Fruit fly (Drosophila melanogaster) whole organism, adult: ENCODE data around the gene CkIIalpha-i3.

Experiments
- CG11617 ChIP-seq: fragments of 200-800 bp; sonication (Bioruptor generic); optimal IDR thresholded peaks from 2 replicates; lab custom pipeline; 2017; ENCODE audit warnings: mild to moderate bottlenecking, missing biosample characterization, missing genetic modification reagents, missing genetic modification characterization
- CG12768 ChIP-seq: fragments of 200-800 bp; sonication (Bioruptor generic); optimal IDR thresholded peaks from 2 replicates; lab custom pipeline; 2017; ENCODE audit warnings: missing biosample characterization, missing genetic modification characterization, mild to moderate bottlenecking, moderate library complexity, missing genetic modification reagents
- CG14711 ChIP-seq: fragments of 200-800 bp; sonication (Bioruptor generic); optimal IDR thresholded peaks from 2 replicates; lab custom pipeline; 2018; ENCODE audit warnings: missing biosample characterization, mild to moderate bottlenecking, missing genetic modification characterization, moderate library complexity
- CG1620 ChIP-seq: fragments of 200-800 bp; sonication (Bioruptor generic); optimal IDR thresholded peaks from 2 replicates; lab custom pipeline; 2016; ENCODE audit warnings: missing biosample characterization, missing genetic modification characterization
- CG33017 ChIP-seq: fragments of 200-800 bp; sonication (Bioruptor generic); optimal IDR thresholded peaks from 2 replicates; lab custom pipeline; 2018; ENCODE audit warnings: missing biosample characterization, mild to moderate bottlenecking, missing genetic modification characterization, moderate library complexity
- CG5204 ChIP-seq: fragments of 200-800 bp; sonication (Bioruptor generic); optimal IDR thresholded peaks from 2 replicates; lab custom pipeline; 2016; ENCODE audit warnings: missing biosample characterization, missing genetic modification characterization
- CG7045 ChIP-seq: fragments of 200-800 bp; sonication (Bioruptor generic); optimal IDR thresholded peaks from 2 replicates; lab custom pipeline; 2017; ENCODE audit warnings: missing biosample characterization, mild to moderate bottlenecking, missing genetic modification characterization
- CG7101 ChIP-seq: fragments of 200-800 bp; sonication (Bioruptor generic); optimal IDR thresholded peaks from 2 replicates; lab custom pipeline; 2018; ENCODE audit warnings: missing biosample characterization, mild to moderate bottlenecking, missing genetic modification characterization, moderate library complexity
- Clk ChIP-seq: fragments of 200-800 bp; sonication (Bioruptor generic); optimal IDR thresholded peaks from 2 replicates; lab custom pipeline; 2017; ENCODE audit warnings: missing biosample characterization, missing genetic modification characterization
- Crg-1 ChIP-seq: fragments of 200-800 bp; sonication (Bioruptor generic); optimal IDR thresholded peaks from 2 replicates; lab custom pipeline; 2016; ENCODE audit warnings: missing biosample characterization, missing genetic modification characterization
- Hr96 ChIP-seq: fragments of 200-800 bp; sonication (Bioruptor generic); optimal IDR thresholded peaks from 2 replicates; lab custom pipeline; 2016; ENCODE audit warnings: missing biosample characterization, missing genetic modification characterization
- Mnt ChIP-seq: fragments of 200-800 bp; sonication (Bioruptor generic); optimal IDR thresholded peaks from 2 replicates; lab custom pipeline; 2016; ENCODE audit warnings: missing biosample characterization, mild to moderate bottlenecking, missing genetic modification characterization
- bab1 ChIP-seq: fragments of 200-800 bp; sonication (Bioruptor generic); optimal IDR thresholded peaks from 3 replicates; lab custom pipeline; 2019; ENCODE audit warnings: missing biosample characterization, mild to moderate bottlenecking, missing genetic modification characterization, moderate library complexity
- cic ChIP-seq: fragments of 200-800 bp; sonication (Bioruptor generic); optimal IDR thresholded peaks from 2 replicates; lab custom pipeline; 2017; ENCODE audit warnings: missing biosample characterization, mild to moderate bottlenecking, missing genetic modification characterization, moderate library complexity
- cnc ChIP-seq, 2 experiments: fragments of >200 bp; optimal IDR thresholded peaks; 2 replicates each; lab custom pipeline; 2017
- kay ChIP-seq: fragments of 200-800 bp; sonication (Bioruptor generic); peaks from one replicate; lab custom pipeline; 2016; ENCODE audit warnings: missing biosample characterization, missing genetic modification characterization, borderline replicate concordance
- ovo ChIP-seq: fragments of 200-800 bp; sonication (Bioruptor generic); optimal IDR thresholded peaks from 2 replicates; lab custom pipeline; 2016; ENCODE audit warnings: missing biosample characterization, missing genetic modification characterization
- pad ChIP-seq: fragments of 200-800 bp; sonication (Bioruptor generic); optimal IDR thresholded peaks from 3 replicates; lab custom pipeline; 2017; ENCODE audit warnings: missing biosample characterization, missing genetic modification characterization, mild to moderate bottlenecking, moderate library complexity, missing genetic modification reagents
- tj ChIP-seq: fragments of 200-800 bp; sonication (Bioruptor generic); optimal IDR thresholded peaks from 3 replicates; lab custom pipeline; 2017; ENCODE audit warnings: missing biosample characterization, mild to moderate bottlenecking, missing genetic modification characterization, moderate library complexity
- toe ChIP-seq: fragments of 200-800 bp; sonication (Bioruptor generic); optimal IDR thresholded peaks from 2 replicates; lab custom pipeline; 2016; ENCODE audit warnings: missing biosample characterization, missing genetic modification characterization

Gene CkIIalpha-i3

dm6 chr3L:747008-747407 lies 36.6 kb upstream of the CkIIalpha-i3 start:
- TF ChIP-seq CG14711 (tag; lab: Kevin White, UChicago) (no peak), kay (peak; percentile 6)

dm6 chr3L:746345-746932 lies 36.0 kb upstream of the CkIIalpha-i3 start:
- no peak for TF ChIP-seq CG11617 (GFP tag; lab: Kevin White, UChicago)

dm6 chr3L:745222-745942 lies 35.0 kb upstream of the CkIIalpha-i3 start:
- no peak for TF ChIP-seq CG5204 (GFP tag; lab: Kevin White, UChicago)
- TF ChIP-seq CG11617 (GFP tag; lab: Kevin White, UChicago) = no peak
- TF ChIP-seq tj (GFP tag; lab: Kevin White, UChicago) = no peak
- no peak for TF ChIP-seq CG12768 (GFP tag; lab: Kevin White, UChicago)
- TF ChIP-seq bab1 (GFP tag; lab: Kevin White, UChicago) = no peak
- no peak for TF ChIP-seq cic (GFP tag; lab: Kevin White, UChicago)
- TF ChIP-seq Clk = no peak
- no peak for TF ChIP-seq CG1620
- no peak for TF ChIP-seq ovo
- TF ChIP-seq Crg-1 (GFP tag; lab: Kevin White, UChicago) = no peak
- TF ChIP-seq Mnt (GFP tag; lab: Kevin White, UChicago) = no peak
- TF ChIP-seq toe (GFP tag; lab: Kevin White, UChicago) = no peak
- TF ChIP-seq CG14711 (tag; lab: Kevin White, UChicago) = no peak
- TF ChIP-seq CG7101 (tag; lab: Kevin White, UChicago) = no peak
- TF ChIP-seq CG7045 (GFP tag; lab: Kevin White, UChicago) = no peak
- no peak for TF ChIP-seq CG33017
- no peak for TF ChIP-seq kay

DNA sequence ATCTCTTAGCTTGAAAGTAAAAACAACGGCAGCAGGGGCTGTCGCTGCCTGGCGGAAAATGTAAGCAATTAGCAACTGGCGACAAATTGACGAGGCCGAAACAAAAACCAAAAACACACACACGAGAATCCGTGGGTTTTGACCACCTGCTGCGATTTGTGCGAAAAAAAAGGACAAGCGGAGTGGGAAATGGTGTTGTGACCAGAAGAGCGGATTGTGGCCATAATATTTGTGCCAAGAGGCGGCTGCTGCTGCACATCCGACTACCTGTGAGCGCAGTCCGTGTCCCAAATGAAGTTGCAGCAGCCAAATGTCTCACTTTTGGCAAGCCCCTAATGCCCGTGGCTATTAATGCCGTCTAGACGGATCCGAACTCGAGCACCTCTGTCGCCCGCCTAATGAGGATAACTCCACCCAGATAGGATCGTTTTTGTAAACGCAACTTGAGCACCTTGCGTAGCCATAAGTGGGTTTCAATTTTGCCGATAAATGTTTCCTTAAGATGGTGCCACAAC lies 33.9 kb upstream of the CkIIalpha-i3 start:
- no peak for TF ChIP-seq pad (GFP tag; lab: Kevin White, UChicago)
- no peak for TF ChIP-seq CG5204 (GFP tag; lab: Kevin White, UChicago)
- no peak for TF ChIP-seq ovo
- TF ChIP-seq Crg-1 (GFP tag; lab: Kevin White, UChicago) = no peak
- no peak for TF ChIP-seq cic (GFP tag; lab: Kevin White, UChicago)
- no peak for TF ChIP-seq Hr96
- no peak for TF ChIP-seq bab1 (GFP tag; lab: Kevin White, UChicago)
- TF ChIP-seq CG7045 (GFP tag; lab: Kevin White, UChicago) = no peak
- no peak for TF ChIP-seq CG11617 (GFP tag; lab: Kevin White, UChicago)
- no peak for TF ChIP-seq CG1620
- no peak for TF ChIP-seq kay
- no peak for TF ChIP-seq CG33017
- no peak for TF ChIP-seq Mnt (GFP tag; lab: Kevin White, UChicago)
- TF ChIP-seq Clk = no peak
- TF ChIP-seq CG14711 (tag; lab: Kevin White, UChicago) = no peak
- TF ChIP-seq toe (GFP tag; lab: Kevin White, UChicago) = no peak
- TF ChIP-seq tj (GFP tag; lab: Kevin White, UChicago) = no peak
- TF ChIP-seq cnc (optimal IDR thresholded peaks at IDR 0.05; lab: Kevin White, UChicago) = no peak

DNA sequence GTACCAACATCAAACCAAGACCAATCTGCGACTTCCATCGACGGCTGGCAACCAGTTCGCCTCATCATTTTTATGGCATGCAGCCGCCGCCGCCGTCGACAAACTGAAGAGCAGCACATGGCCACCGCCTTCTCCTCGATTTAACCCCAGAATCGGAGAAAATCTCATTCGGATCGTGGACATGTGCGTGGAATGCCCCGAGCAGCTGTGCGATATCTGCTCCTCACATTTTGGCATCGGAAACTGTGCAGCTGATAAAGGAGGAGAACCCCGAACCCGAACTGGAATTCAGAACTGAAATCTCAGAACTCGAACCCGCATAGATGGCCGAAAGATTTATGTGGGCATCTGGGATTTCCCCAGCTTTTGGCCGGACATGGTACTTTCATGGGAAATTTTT lies 32.7 kb upstream of the CkIIalpha-i3 start:
- TF ChIP-seq Hr96 (no peak), ovo (no peak), tj (GFP tag; lab: Kevin White, UChicago) (no peak), CG5204 (GFP tag; lab: Kevin White, UChicago) (no peak), pad (GFP tag; lab: Kevin White, UChicago) (no peak), cic (GFP tag; lab: Kevin White, UChicago) (no peak), bab1 (GFP tag; lab: Kevin White, UChicago) (no peak), CG33017 (no peak), Clk (no peak), CG1620 (no peak), Crg-1 (GFP tag; lab: Kevin White, UChicago) (no peak), CG14711 (tag; lab: Kevin White, UChicago) (no peak), CG12768 (GFP tag; lab: Kevin White, UChicago) (no peak), CG11617 (GFP tag; lab: Kevin White, UChicago) (no peak), CG7045 (GFP tag; lab: Kevin White, UChicago) (no peak), Mnt (GFP tag; lab: Kevin White, UChicago) (no peak), toe (GFP tag; lab: Kevin White, UChicago) (no peak), kay (no peak)

dm6 chr3L:742389-742951 lies 32.1 kb upstream of the CkIIalpha-i3 start:
- TF ChIP-seq CG33017 = no peak
- TF ChIP-seq cnc (optimal IDR thresholded peaks at IDR 0.05; lab: Kevin White, UChicago) = no peak
- no peak for TF ChIP-seq CG14711 (tag; lab: Kevin White, UChicago)
- TF ChIP-seq pad (GFP tag; lab: Kevin White, UChicago) = no peak
- no peak for TF ChIP-seq CG1620
- TF ChIP-seq Mnt (GFP tag; lab: Kevin White, UChicago) = no peak
- no peak for TF ChIP-seq CG5204 (GFP tag; lab: Kevin White, UChicago)
- no peak for TF ChIP-seq kay
- no peak for TF ChIP-seq CG11617 (GFP tag; lab: Kevin White, UChicago)
- no peak for TF ChIP-seq CG12768 (GFP tag; lab: Kevin White, UChicago)
